Fruit fly (Drosophila melanogaster) whole organism, embryonic: ENCODE measurements around the gene se.
A peak's percentile ranks its signal among the peaks of the same experiment; 100 is the strongest.

Experiments
- CG10209 ChIP-seq: fragments of 200-800 bp; sonication (Bioruptor generic); optimal IDR thresholded peaks from 3 replicates; lab custom pipeline; 2017; ENCODE audit warnings: missing biosample characterization, mild to moderate bottlenecking, missing genetic modification characterization, missing genetic modification reagents
- CG1024 ChIP-seq: fragments of 200-800 bp; sonication (Bioruptor generic); IDR thresholded peaks from 2 replicates; pipeline ENCODE4 v1.3.6; 2022; ENCODE audit warnings: missing biosample characterization, missing genetic modification characterization
- CG10274 ChIP-seq: fragments of 200-800 bp; sonication (Bioruptor generic); optimal IDR thresholded peaks from 3 replicates; lab custom pipeline; 2017; ENCODE audit warnings: missing biosample characterization, mild to moderate bottlenecking, missing genetic modification characterization
- CG10543 ChIP-seq: fragments of 200-800 bp; sonication (Bioruptor generic); optimal IDR thresholded peaks from 3 replicates; lab custom pipeline; 2017; ENCODE audit warnings: missing biosample characterization, mild to moderate bottlenecking, missing genetic modification characterization, moderate library complexity
- CG11398 ChIP-seq: fragments of 200-800 bp; sonication (Bioruptor generic); optimal IDR thresholded peaks from 2 replicates; lab custom pipeline; 2016; ENCODE audit warnings: missing biosample characterization, missing genetic modification characterization
- CG11696 ChIP-seq: fragments of 200-800 bp; sonication (Bioruptor generic); IDR thresholded peaks from 2 replicates; pipeline ENCODE4 v1.3.6; 2022; ENCODE audit warnings: missing biosample characterization, missing genetic modification characterization
- CG11723 ChIP-seq: fragments of 200-800 bp; sonication (Bioruptor generic); optimal IDR thresholded peaks from 2 replicates; lab custom pipeline; 2017; ENCODE audit warnings: missing biosample characterization, mild to moderate bottlenecking, missing genetic modification characterization
- CG12104 ChIP-seq: fragments of 200-800 bp; sonication (Bioruptor generic); optimal IDR thresholded peaks from 3 replicates; lab custom pipeline; 2016; ENCODE audit warnings: missing biosample characterization, missing genetic modification characterization
- CG12744 ChIP-seq: fragments of 200-800 bp; sonication (Bioruptor generic); optimal IDR thresholded peaks from 2 replicates; lab custom pipeline; 2016; ENCODE audit warnings: missing biosample characterization, missing genetic modification characterization
- CG13296 ChIP-seq: fragments of 200-800 bp; sonication (Bioruptor generic); optimal IDR thresholded peaks from 3 replicates; lab custom pipeline; 2018; ENCODE audit warnings: missing biosample characterization, mild to moderate bottlenecking, missing genetic modification characterization
- CG14710 ChIP-seq: fragments of 200-800 bp; sonication (Bioruptor generic); optimal IDR thresholded peaks from 3 replicates; lab custom pipeline; 2019; ENCODE audit warnings: missing biosample characterization, mild to moderate bottlenecking, missing genetic modification characterization, moderate library complexity
- CG1832 ChIP-seq: fragments of 200-800 bp; sonication (Bioruptor generic); optimal IDR thresholded peaks from 2 replicates; lab custom pipeline; 2017; ENCODE audit warnings: missing biosample characterization, mild to moderate bottlenecking, missing genetic modification characterization, inconsistent platforms
- CG31441 ChIP-seq: fragments of 200-800 bp; sonication (Bioruptor generic); IDR thresholded peaks from 2 replicates; pipeline ENCODE4 v1.3.6; 2022; ENCODE audit warnings: missing biosample characterization, missing genetic modification characterization
- CG32767 ChIP-seq: fragments of 200-800 bp; sonication (Bioruptor generic); IDR thresholded peaks from 2 replicates; pipeline ENCODE4 v1.3.6; 2022; ENCODE audit warnings: missing biosample characterization, missing genetic modification characterization
- CG32772 ChIP-seq: fragments of 200-800 bp; sonication (Bioruptor generic); IDR thresholded peaks from 2 replicates; pipeline ENCODE4 v1.3.6; 2022; ENCODE audit warnings: missing biosample characterization, missing genetic modification characterization
- CG5180 ChIP-seq: fragments of 200-800 bp; sonication (Bioruptor generic); optimal IDR thresholded peaks from 3 replicates; lab custom pipeline; 2017; ENCODE audit warnings: missing biosample characterization, missing genetic modification characterization, mild to moderate bottlenecking, moderate library complexity, missing genetic modification reagents
- CG7372 ChIP-seq: fragments of 200-800 bp; sonication (Bioruptor generic); IDR thresholded peaks from 2 replicates; pipeline ENCODE4 v1.3.6; 2022; ENCODE audit warnings: missing biosample characterization, missing genetic modification characterization
- CG7745 ChIP-seq: fragments of 200-800 bp; sonication (Bioruptor generic); optimal IDR thresholded peaks from 2 replicates; lab custom pipeline; 2018; ENCODE audit warnings: missing biosample characterization, mild to moderate bottlenecking, missing genetic modification characterization, moderate library complexity
- CG7786 ChIP-seq: fragments of 200-800 bp; sonication (Bioruptor generic); optimal IDR thresholded peaks from 2 replicates; lab custom pipeline; 2016; ENCODE audit warnings: missing biosample characterization, missing genetic modification characterization
- CG9609 ChIP-seq: fragments of 200-800 bp; sonication (Bioruptor generic); optimal IDR thresholded peaks from 3 replicates; lab custom pipeline; 2016; ENCODE audit warnings: missing biosample characterization, missing genetic modification characterization
- CG9727 ChIP-seq: fragments of 200-800 bp; sonication (Bioruptor generic); optimal IDR thresholded peaks from 3 replicates; lab custom pipeline; 2017; ENCODE audit warnings: missing biosample characterization, mild to moderate bottlenecking, missing genetic modification characterization
- H2.0 ChIP-seq: fragments of 200-800 bp; sonication (Bioruptor generic); IDR thresholded peaks from 2 replicates; pipeline ENCODE4 v1.3.6; 2022; ENCODE audit warnings: missing biosample characterization, missing genetic modification characterization
- Hmx ChIP-seq: fragments of 200-800 bp; sonication (Bioruptor generic); optimal IDR thresholded peaks from 2 replicates; lab custom pipeline; 2016; ENCODE audit warnings: missing biosample characterization, missing genetic modification characterization
- Lim3 ChIP-seq: fragments of 200-800 bp; sonication (Bioruptor generic); IDR thresholded peaks from 2 replicates; pipeline ENCODE4 v1.3.6; 2022; ENCODE audit warnings: missing biosample characterization, missing genetic modification characterization
- MESR4 ChIP-seq: fragments of 200-800 bp; sonication (Bioruptor generic); optimal IDR thresholded peaks from 2 replicates; lab custom pipeline; 2018; ENCODE audit warnings: missing biosample characterization, mild to moderate bottlenecking, missing genetic modification characterization, moderate library complexity
- NFAT ChIP-seq: fragments of 200-800 bp; sonication (Bioruptor generic); IDR thresholded peaks from 2 replicates; pipeline ENCODE4 v1.3.6; 2022; ENCODE audit warnings: missing biosample characterization, missing genetic modification characterization
- Neu2 ChIP-seq: fragments of 200-800 bp; sonication (Bioruptor generic); optimal IDR thresholded peaks from 3 replicates; lab custom pipeline; 2016; ENCODE audit warnings: missing biosample characterization, missing genetic modification characterization, borderline replicate concordance
- Pdp1 ChIP-seq, 2 experiments: fragments of 200-800 bp; sonication (Bioruptor generic); optimal IDR thresholded peaks; 3 replicates each; lab custom pipeline; 2016; ENCODE audit warnings: missing biosample characterization in 2 of 2, missing genetic modification characterization in 2 of 2, mild to moderate bottlenecking in 1 of 2, moderate library complexity in 1 of 2
- Ravus ChIP-seq: fragments of 200-800 bp; sonication (Bioruptor generic); IDR thresholded peaks from 2 replicates; pipeline ENCODE4 v1.3.6; 2022; ENCODE audit warnings: missing biosample characterization, missing genetic modification characterization
- Scr ChIP-seq: fragments of 200-800 bp; sonication (Bioruptor generic); IDR thresholded peaks from 2 replicates; pipeline ENCODE4 v1.3.6; 2022; ENCODE audit warnings: missing biosample characterization, missing genetic modification characterization; ENCODE audit not compliant: partially characterized antibody
- Sox102F ChIP-seq: fragments of 200-800 bp; sonication (Bioruptor generic); optimal IDR thresholded peaks from 2 replicates; lab custom pipeline; 2018; ENCODE audit warnings: missing biosample characterization, mild to moderate bottlenecking, missing genetic modification characterization, moderate library complexity
- Sry-δ ChIP-seq: fragments of 200-800 bp; sonication (Bioruptor generic); optimal IDR thresholded peaks from 2 replicates; lab custom pipeline; 2016; ENCODE audit warnings: missing biosample characterization, missing genetic modification characterization
- Usf ChIP-seq: fragments of 200-800 bp; sonication (Bioruptor generic); optimal IDR thresholded peaks from 2 replicates; lab custom pipeline; 2017; ENCODE audit warnings: missing genotype, missing biosample characterization, missing genetic modification characterization
- br ChIP-seq: fragments of >200 bp; optimal IDR thresholded peaks from 2 replicates; lab custom pipeline; 2017
- cad ChIP-seq: fragments of >200 bp; optimal IDR thresholded peaks from 2 replicates; lab custom pipeline; 2017; ENCODE audit warnings: missing biosample characterization, missing genetic modification characterization
- danr ChIP-seq: fragments of 200-800 bp; sonication (Bioruptor generic); IDR thresholded peaks from 2 replicates; pipeline ENCODE4 v1.3.6; 2022; ENCODE audit warnings: missing biosample characterization, missing genetic modification characterization
- ems ChIP-seq: fragments of 200-800 bp; sonication (Bioruptor generic); optimal IDR thresholded peaks from 3 replicates; lab custom pipeline; 2016; ENCODE audit warnings: missing biosample characterization, missing genetic modification characterization
- gce ChIP-seq: fragments of 200-800 bp; sonication (Bioruptor generic); IDR thresholded peaks from 3 replicates; pipeline ENCODE4 v1.3.6; 2022; ENCODE audit warnings: missing biosample characterization, missing genetic modification characterization
- gem ChIP-seq: fragments of 200-800 bp; sonication (Bioruptor generic); optimal IDR thresholded peaks from 2 replicates; lab custom pipeline; 2019; ENCODE audit warnings: missing biosample characterization, mild to moderate bottlenecking, missing genetic modification characterization, moderate library complexity
- ham ChIP-seq: fragments of 200-800 bp; sonication (Bioruptor generic); IDR thresholded peaks from 2 replicates; pipeline ENCODE4 v1.3.6; 2022; ENCODE audit warnings: missing biosample characterization, missing genetic modification characterization
- hbn ChIP-seq: fragments of 200-800 bp; sonication (Bioruptor generic); IDR thresholded peaks from 2 replicates; pipeline ENCODE4 v1.3.6; 2022; ENCODE audit warnings: missing biosample characterization, missing genetic modification characterization; ENCODE audit not compliant: partially characterized antibody
- hth ChIP-seq: fragments of >200 bp; optimal IDR thresholded peaks from 2 replicates; lab custom pipeline; 2017; ENCODE audit warnings: inconsistent platforms
- kay ChIP-seq: fragments of 200-800 bp; sonication (Bioruptor generic); optimal IDR thresholded peaks from 2 replicates; lab custom pipeline; 2016; ENCODE audit warnings: missing biosample characterization, missing genetic modification characterization
- mld ChIP-seq: fragments of 200-800 bp; sonication (Bioruptor generic); IDR thresholded peaks from 3 replicates; pipeline ENCODE4 v1.3.6; 2022; ENCODE audit warnings: missing biosample characterization, missing genetic modification characterization; ENCODE audit not compliant: partially characterized antibody
- nau ChIP-seq: fragments of 200-800 bp; sonication (Bioruptor generic); optimal IDR thresholded peaks from 3 replicates; lab custom pipeline; 2017; ENCODE audit warnings: missing biosample characterization, mild to moderate bottlenecking, missing genetic modification characterization, missing genetic modification reagents
- nerfin-2 ChIP-seq: fragments of 200-800 bp; sonication (Bioruptor generic); IDR thresholded peaks from 2 replicates; pipeline ENCODE4 v1.3.6; 2022; ENCODE audit warnings: missing biosample characterization, missing genetic modification characterization; ENCODE audit not compliant: partially characterized antibody
- nom ChIP-seq: fragments of 200-800 bp; sonication (Bioruptor generic); optimal IDR thresholded peaks from 2 replicates; lab custom pipeline; 2017; ENCODE audit warnings: missing biosample characterization, missing genetic modification characterization, mild to moderate bottlenecking, moderate library complexity, missing genetic modification reagents
- pb ChIP-seq: fragments of 200-800 bp; sonication (Bioruptor generic); optimal IDR thresholded peaks from 3 replicates; lab custom pipeline; 2016; ENCODE audit warnings: missing biosample characterization, missing genetic modification characterization
- stc ChIP-seq: fragments of 200-800 bp; sonication (Bioruptor generic); IDR thresholded peaks from 2 replicates; pipeline ENCODE4 v1.3.6; 2022; ENCODE audit warnings: missing biosample characterization, missing genetic modification characterization
- sug ChIP-seq: fragments of 200-800 bp; optimal IDR thresholded peaks from 2 replicates; lab custom pipeline; 2019; ENCODE audit warnings: missing biosample characterization, mild to moderate bottlenecking, missing genetic modification characterization, moderate library complexity
- vvl ChIP-seq: fragments of 200-800 bp; sonication (Bioruptor generic); IDR thresholded peaks from 2 replicates; pipeline ENCODE4 v1.3.6; 2022; ENCODE audit warnings: missing biosample characterization, missing genetic modification characterization
- zen ChIP-seq: fragments of 200-800 bp; sonication (Bioruptor generic); optimal IDR thresholded peaks from 3 replicates; lab custom pipeline; 2018; ENCODE audit warnings: missing biosample characterization, mild to moderate bottlenecking, missing genetic modification characterization, moderate library complexity

Gene se

dm6 chr3L:8554024-8554642 is 33.8 kb downstream of the se start (continued):
- TF ChIP-seq CG9727 (GFP tag; lab: Kevin White, UChicago) = no peak
- TF ChIP-seq ems (GFP tag; lab: Kevin White, UChicago) = no peak
- TF ChIP-seq nom (GFP tag; lab: Kevin White, UChicago) = no peak
- TF ChIP-seq Hmx (GFP tag; lab: Kevin White, UChicago) = no peak
- TF ChIP-seq CG7372 = no peak
- no peak for TF ChIP-seq ham
- TF ChIP-seq br (lab: Kevin White, UChicago) = no peak
- TF ChIP-seq Scr (GFP tag; lab: Robert Waterston, UW) = no peak
- no peak for TF ChIP-seq CG7786
- no peak for TF ChIP-seq gem
- no peak for TF ChIP-seq nau (GFP tag; lab: Kevin White, UChicago)
- TF ChIP-seq CG13296 (GFP tag; lab: Kevin White, UChicago) = no peak
- no peak for TF ChIP-seq Neu2
- TF ChIP-seq CG11398 = no peak
- TF ChIP-seq hth (lab: Kevin White, UChicago) = no peak
- TF ChIP-seq stc (GFP tag; lab: Robert Waterston, UW) = no peak
- no peak for TF ChIP-seq danr (GFP tag; lab: Robert Waterston, UW)
- no peak for TF ChIP-seq vvl
- no peak for TF ChIP-seq CG14710 (tag; lab: Kevin White, UChicago)
- no peak for TF ChIP-seq CG12744 (GFP tag; lab: Kevin White, UChicago)
- no peak for TF ChIP-seq CG10209 (GFP tag; lab: Kevin White, UChicago)
- TF ChIP-seq CG11696 (GFP tag; lab: Robert Waterston, UW) = no peak
- peak; percentile 66 for TF ChIP-seq sug
- no peak for TF ChIP-seq CG1024 (GFP tag; lab: Robert Waterston, UW)
- no peak for TF ChIP-seq MESR4 (GFP tag; lab: Kevin White, UChicago)
- TF ChIP-seq Pdp1 (GFP tag; optimal IDR thresholded peaks at IDR 0.05; lab: Kevin White, UChicago) = peak in 1 of 2 experiments; percentile 62
- no peak for TF ChIP-seq CG5180
- peak; percentile 60 for TF ChIP-seq cad
- no peak for TF ChIP-seq Sry-δ (GFP tag; lab: Kevin White, UChicago)
- no peak for TF ChIP-seq kay (GFP tag; lab: Kevin White, UChicago)
- no peak for TF ChIP-seq Usf (GFP tag; lab: Kevin White, UChicago)
- TF ChIP-seq nerfin-2 (GFP tag; lab: Robert Waterston, UW) = no peak
- TF ChIP-seq CG32767 = no peak
- no peak for TF ChIP-seq Ravus
- TF ChIP-seq CG11723 = no peak
- no peak for TF ChIP-seq CG9609 (GFP tag; lab: Kevin White, UChicago)
- no peak for TF ChIP-seq H2.0
- TF ChIP-seq NFAT (GFP tag; lab: Robert Waterston, UW) = no peak
- no peak for TF ChIP-seq hbn (GFP tag; lab: Robert Waterston, UW)
- TF ChIP-seq Lim3 = no peak
- TF ChIP-seq CG1832 = no peak
- no peak for TF ChIP-seq CG7745 (tag; lab: Kevin White, UChicago)
- TF ChIP-seq zen (tag; lab: Kevin White, UChicago) = no peak
- TF ChIP-seq CG31441 = no peak
- no peak for TF ChIP-seq CG10274 (GFP tag; lab: Kevin White, UChicago)
- TF ChIP-seq mld (GFP tag; lab: Robert Waterston, UW) = no peak
- no peak for TF ChIP-seq CG32772 (GFP tag; lab: Robert Waterston, UW)
- no peak for TF ChIP-seq pb (GFP tag; lab: Kevin White, UChicago)
- no peak for TF ChIP-seq CG10543
- TF ChIP-seq gce (GFP tag; lab: Robert Waterston, UW) = no peak
- TF ChIP-seq Sox102F (GFP tag; lab: Kevin White, UChicago) = no peak
- TF ChIP-seq CG12104 (GFP tag; lab: Kevin White, UChicago) = no peak
